Worm (Caenorhabditis elegans) whole organism, young adult: ENCODE results near the gene F17C11.22.

Experiments used
- F39B2.1 ChIP-seq: fragments of 200-800 bp; sonication (Bioruptor generic); IDR thresholded peaks from 2 replicates; pipeline ENCODE4 v1.3.6; 2022; ENCODE audit warnings: missing genetic modification reagents, missing genetic modification characterization, missing compliant biosample characterization
- Y56A3A.18 ChIP-seq: fragments of 200-800 bp; sonication (Bioruptor generic); IDR thresholded peaks from 2 replicates; pipeline ENCODE4 v1.3.6; 2022; ENCODE audit warnings: missing genetic modification reagents, missing genetic modification characterization, missing compliant biosample characterization
- cebp-2 ChIP-seq: fragments of 200-800 bp; sonication (Bioruptor generic); IDR thresholded peaks from 2 replicates; pipeline ENCODE4 v1.3.6; 2022; ENCODE audit warnings: missing genetic modification characterization, missing compliant biosample characterization
- dpff-1 ChIP-seq: sonication (generic microtip); optimal IDR thresholded peaks from 2 replicates; lab custom pipeline; 2017; ENCODE audit warnings: mild to moderate bottlenecking, missing genetic modification characterization, missing compliant biosample characterization
- him-1 ChIP-seq: sonication (generic microtip); optimal IDR thresholded peaks from 2 replicates; lab custom pipeline; 2016; ENCODE audit warnings: missing genotype, missing genetic modification reagents, missing genetic modification characterization, missing compliant biosample characterization
- lin-35 ChIP-seq, 3 experiments: fragments of 150-350 bp in 2 of 3; sonication (generic microtip) in 1 of 3; optimal IDR thresholded peaks; 2 replicates each; lab custom pipeline; 2014 to 2018; ENCODE audit warnings: missing biosample characterization in 3 of 3, missing genetic modification characterization in 3 of 3, missing genetic modification reagents in 3 of 3
- mcd-1 ChIP-seq: fragments of 200-800 bp; sonication (Bioruptor generic); IDR thresholded peaks from 2 replicates; pipeline ENCODE4 v1.3.6; 2022; ENCODE audit warnings: missing genetic modification reagents, missing genetic modification characterization, missing compliant biosample characterization
- nfyb-1 ChIP-seq: fragments of 200-800 bp; sonication (Bioruptor generic); IDR thresholded peaks from 2 replicates; pipeline ENCODE4 v1.3.6; 2022; ENCODE audit warnings: missing genetic modification reagents, missing genetic modification characterization, missing compliant biosample characterization
- nhr-179 ChIP-seq: sonication (generic microtip); optimal IDR thresholded peaks from 2 replicates; lab custom pipeline; 2016; ENCODE audit warnings: mild to moderate bottlenecking, missing genetic modification characterization, missing compliant biosample characterization
- rpc-1 ChIP-seq, 2 experiments: fragments of 150-350 bp in 1 of 2; sonication (generic microtip) in 1 of 2; optimal IDR thresholded peaks; 2 replicates each; lab custom pipeline; 2014 to 2018; ENCODE audit warnings: missing biosample characterization in 1 of 2, missing genetic modification characterization in 1 of 2, missing genetic modification reagents in 1 of 2, missing genotype in 1 of 2
- snpc-4 ChIP-seq, 5 experiments: fragments of 150-350 bp in 1 of 5; sonication (generic microtip) in 4 of 5; optimal IDR thresholded peaks; 2 replicates each; lab custom pipeline; 2014 to 2018; ENCODE audit warnings: missing genetic modification characterization in 5 of 5, missing biosample characterization in 3 of 5, antibody characterized with exemption in 2 of 5, mild to moderate bottlenecking in 2 of 5, missing compliant biosample characterization in 2 of 5, missing genotype in 2 of 5, moderate library complexity in 2 of 5, missing genetic modification reagents in 1 of 5
- unc-130 ChIP-seq: sonication (generic microtip); optimal IDR thresholded peaks from 2 replicates; lab custom pipeline; 2016; ENCODE audit warnings: missing genetic modification reagents, missing genetic modification characterization, missing compliant biosample characterization

DNA sequence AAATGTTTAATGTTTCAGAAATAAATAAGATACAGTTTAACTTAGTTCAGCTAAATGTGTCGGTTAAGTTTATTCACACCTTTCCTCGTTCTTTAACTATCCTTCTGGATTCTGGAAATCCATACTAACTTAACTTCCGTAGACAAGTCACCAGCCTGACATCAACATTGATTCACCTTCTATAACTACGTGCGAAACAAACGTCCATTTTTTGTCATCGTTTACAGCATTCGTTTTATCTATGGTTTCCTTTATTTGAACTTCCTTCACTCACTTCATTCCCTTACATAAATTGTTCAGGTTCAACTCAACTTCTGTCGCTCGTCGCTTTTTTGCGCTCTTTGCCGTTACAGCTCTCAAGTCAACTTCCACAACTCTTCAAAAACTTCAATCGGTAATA is 28.8 kb downstream of the F17C11.22 start, which contains the start of gene F17C11.26:
- TF ChIP-seq dpff-1 (no peak), him-1 (tag; lab: Kevin White, UChicago) (no peak), lin-35 (GFP tag; optimal IDR thresholded peaks at IDR 0.05; lab: Kevin White, UChicago) (no peak), unc-130 (GFP tag; lab: Kevin White, UChicago) (no peak), nhr-179 (tag; lab: Kevin White, UChicago) (no peak), snpc-4 (GFP tag; optimal IDR thresholded peaks at IDR 0.05; lab: Kevin White, UChicago) (no peak), snpc-4 (tag; optimal IDR thresholded peaks at IDR 0.05; lab: Kevin White, UChicago) (no peak), nfyb-1 (GFP tag; lab: Robert Waterston, UW) (no peak), cebp-2 (GFP tag; lab: Robert Waterston, UW) (no peak), mcd-1 (GFP tag; lab: Robert Waterston, UW) (no peak), rpc-1 (optimal IDR thresholded peaks at IDR 0.05; lab: Kevin White, UChicago) (no peak), rpc-1 (tag; optimal IDR thresholded peaks at IDR 0.05; lab: Kevin White, UChicago) (no peak), Y56A3A.18 (GFP tag; lab: Robert Waterston, UW) (no peak), F39B2.1 (no peak)
